Worm (Caenorhabditis elegans) whole organism, late embryonic: ENCODE measurements around the gene tos-1.

Experiments
- F13H6.1 ChIP-seq: sonication (generic microtip); optimal IDR thresholded peaks from 2 replicates; lab custom pipeline; 2016; ENCODE audit warnings: missing genetic modification characterization, missing compliant biosample characterization
- ahr-1 ChIP-seq: sonication (generic microtip); optimal IDR thresholded peaks from 2 replicates; lab custom pipeline; 2016; ENCODE audit warnings: missing genetic modification characterization, missing compliant biosample characterization
- ama-1 ChIP-seq: fragments of 150-350 bp; optimal IDR thresholded peaks from 2 replicates; lab custom pipeline; 2014
- ceh-30 ChIP-seq: fragments of 150-350 bp; optimal IDR thresholded peaks from 2 replicates; lab custom pipeline; 2014; ENCODE audit warnings: missing biosample characterization, missing genetic modification characterization
- eyg-1 ChIP-seq: sonication (generic microtip); optimal IDR thresholded peaks from 2 replicates; lab custom pipeline; 2016; ENCODE audit warnings: missing genotype, missing genetic modification characterization, missing compliant biosample characterization
- gmeb-2 ChIP-seq: sonication (generic microtip); optimal IDR thresholded peaks from 2 replicates; lab custom pipeline; 2016; ENCODE audit warnings: missing genetic modification characterization, inconsistent platforms, missing compliant biosample characterization
- hlh-30 ChIP-seq: sonication (generic microtip); optimal IDR thresholded peaks from 2 replicates; lab custom pipeline; 2017; ENCODE audit warnings: antibody characterized with exemption, missing genetic modification characterization, missing compliant biosample characterization; ENCODE audit not compliant: insufficient read depth
- lim-6 ChIP-seq: sonication (generic microtip); optimal IDR thresholded peaks from 2 replicates; lab custom pipeline; 2016; ENCODE audit warnings: missing genetic modification characterization, missing compliant biosample characterization
- pqm-1 ChIP-seq: sonication (generic microtip); optimal IDR thresholded peaks from 2 replicates; lab custom pipeline; 2016; ENCODE audit warnings: missing genetic modification characterization, missing compliant biosample characterization
- sox-2 ChIP-seq: fragments of 200-800 bp; sonication (Bioruptor generic); IDR thresholded peaks from 2 replicates; pipeline ENCODE4 v1.3.6; 2022; ENCODE audit warnings: missing genetic modification reagents, missing genetic modification characterization, missing compliant biosample characterization
- tbx-2 ChIP-seq: sonication (generic microtip); optimal IDR thresholded peaks from 2 replicates; lab custom pipeline; 2016; ENCODE audit warnings: missing genetic modification characterization, missing compliant biosample characterization
- ttx-3 ChIP-seq: sonication (generic microtip); optimal IDR thresholded peaks from 2 replicates; lab custom pipeline; 2016; ENCODE audit warnings: missing genetic modification reagents, missing genetic modification characterization, missing compliant biosample characterization
- ztf-16 ChIP-seq: sonication (generic microtip); optimal IDR thresholded peaks from 2 replicates; lab custom pipeline; 2017; ENCODE audit warnings: missing genetic modification characterization, missing compliant biosample characterization

DNA sequence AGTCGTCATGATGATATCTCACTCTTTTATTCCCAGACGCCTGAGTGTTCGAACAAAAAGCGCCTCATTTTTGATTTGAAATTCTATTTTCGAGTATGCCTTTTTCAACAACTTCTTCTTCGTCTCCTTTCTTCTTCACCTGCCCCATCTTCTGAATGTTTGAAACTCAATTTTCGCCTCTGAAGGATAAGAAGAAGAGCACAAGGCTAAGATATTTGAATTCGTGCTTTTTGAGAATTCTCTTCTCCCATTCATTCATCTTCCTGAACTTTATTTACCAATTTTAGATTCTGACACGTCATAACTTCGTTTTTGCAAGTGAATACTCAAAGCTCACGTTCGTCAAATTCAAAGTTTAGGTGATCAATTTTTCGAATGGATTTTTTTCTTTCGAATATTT lies 27.0 kb downstream of the tos-1 start:
- no peak for TF ChIP-seq F13H6.1 (tag; lab: Kevin White, UChicago)
- TF ChIP-seq gmeb-2 (tag; lab: Kevin White, UChicago): no peak
- TF ChIP-seq pqm-1 (tag; lab: Kevin White, UChicago): no peak
- TF ChIP-seq ama-1 (lab: Kevin White, UChicago): no peak
- TF ChIP-seq lim-6: no peak
- no peak for TF ChIP-seq sox-2 (GFP tag; lab: Robert Waterston, UW)
- no peak for TF ChIP-seq ttx-3 (tag; lab: Kevin White, UChicago)
- no peak for TF ChIP-seq ceh-30 (tag; lab: Kevin White, UChicago)
- TF ChIP-seq tbx-2: no peak
- no peak for TF ChIP-seq ahr-1
- no peak for TF ChIP-seq ztf-16 (tag; lab: Kevin White, UChicago)
- TF ChIP-seq eyg-1 (tag; lab: Kevin White, UChicago): no peak
- no peak for TF ChIP-seq hlh-30 (tag; lab: Kevin White, UChicago)
